Fruit fly (Drosophila melanogaster): ENCODE results near the gene CG6686.

Gene CG6686

dm6 chr2L:11949917-11950316 is 37.9 kb downstream of the CG6686 start (continued):
- no peak for TF ChIP-seq TFAM (GFP tag; optimal IDR thresholded peaks at IDR 0.05)
- no peak for TF ChIP-seq CG15011 (GFP tag; optimal IDR thresholded peaks at IDR 0.05)
- TF ChIP-seq CG32772 (GFP tag; IDR thresholded peaks at IDR 0.05), result 0 out of 2 replicates have a peak, but pooled peaks have one; percentile 27
- TF ChIP-seq mam (GFP tag; optimal IDR thresholded peaks at IDR 0.05), result no peak
- no peak for TF ChIP-seq CG4328 (GFP tag; optimal IDR thresholded peaks at IDR 0.05)
- no peak for TF ChIP-seq gro (GFP tag; optimal IDR thresholded peaks at IDR 0.05)
- TF ChIP-seq Ets65A (GFP tag), result peak; percentile 91
- TF ChIP-seq CG17359 (tag; optimal IDR thresholded peaks at IDR 0.05), result peak; percentile 18
- TF ChIP-seq CG3995 (GFP tag; optimal IDR thresholded peaks at IDR 0.05), result no peak
- no peak for TF ChIP-seq HmgZ (tag; optimal IDR thresholded peaks at IDR 0.05)
- no peak for TF ChIP-seq Lpt (GFP tag; optimal IDR thresholded peaks at IDR 0.05)
- TF ChIP-seq CG14050 (GFP tag; IDR thresholded peaks at IDR 0.05), result no peak
- peak; percentile 29; the same call in 1 of the 2 replicates for TF ChIP-seq ranshi (GFP tag; IDR thresholded peaks at IDR 0.05)
- TF ChIP-seq CG4424 (GFP tag; optimal IDR thresholded peaks at IDR 0.05), result peak; percentile 8
- TF ChIP-seq CHES-1-like (GFP tag; optimal IDR thresholded peaks at IDR 0.05), result no peak
- TF ChIP-seq CG1792 (GFP tag; optimal IDR thresholded peaks at IDR 0.05), result no peak
- TF ChIP-seq hth (optimal IDR thresholded peaks at IDR 0.05), result no peak
- TF ChIP-seq otp (GFP tag; IDR thresholded peaks at IDR 0.05), result peak; percentile 37; the same call in 1 of the 3 replicates
- TF ChIP-seq Neu2 (GFP tag; optimal IDR thresholded peaks at IDR 0.05; ENCODE audit: borderline replicate concordance), result no peak
- TF ChIP-seq scrt (GFP tag; optimal IDR thresholded peaks at IDR 0.05), result no peak
- TF ChIP-seq Dbx (GFP tag; IDR thresholded peaks at IDR 0.05), result 0 out of 3 replicates have a peak, but pooled peaks have one; percentile 43
- peak; percentile 44 for TF ChIP-seq grau (tag; optimal IDR thresholded peaks at IDR 0.05)
- peak; percentile 2 for TF ChIP-seq CG5245 (GFP tag; optimal IDR thresholded peaks at IDR 0.05)
- TF ChIP-seq Sry-β (GFP tag; optimal IDR thresholded peaks at IDR 0.05), result no peak
- TF ChIP-seq cwo (GFP tag; optimal IDR thresholded peaks at IDR 0.05), result no peak
- TF ChIP-seq Gug (GFP tag; IDR thresholded peaks at IDR 0.05), result no peak
- no peak for TF ChIP-seq CG6683 (GFP tag; optimal IDR thresholded peaks at IDR 0.05)
- peak; percentile 6 for TF ChIP-seq Max (GFP tag; optimal IDR thresholded peaks at IDR 0.05)
- TF ChIP-seq CG10462 (GFP tag; optimal IDR thresholded peaks at IDR 0.05), result no peak
- TF ChIP-seq kay (GFP tag; optimal IDR thresholded peaks at IDR 0.05), result no peak
- TF ChIP-seq vvl (GFP tag; IDR thresholded peaks at IDR 0.05), result peak; percentile 57; the same call in 1 of the 2 replicates
- TF ChIP-seq ato (GFP tag; IDR thresholded peaks at IDR 0.05; ENCODE audit: partially characterized antibody), result no peak
- TF ChIP-seq CG2889 (GFP tag; IDR thresholded peaks at IDR 0.05), result no peak
- TF ChIP-seq usp (GFP tag; optimal IDR thresholded peaks at IDR 0.05), result no peak
- no peak for TF ChIP-seq CG6791 (GFP tag; IDR thresholded peaks at IDR 0.05; ENCODE audit: partially characterized antibody)
- TF ChIP-seq CG6689 (GFP tag; IDR thresholded peaks at IDR 0.05), result peak; percentile 56
- TF ChIP-seq Awh (GFP tag; IDR thresholded peaks at IDR 0.05), result no peak; the same call in 1 of the 2 replicates
- TF ChIP-seq CG1529 (GFP tag; optimal IDR thresholded peaks at IDR 0.05), result peak; percentile 36
- TF ChIP-seq nau (GFP tag; optimal IDR thresholded peaks at IDR 0.05), result no peak
- no peak for TF ChIP-seq CG13624 (GFP tag; optimal IDR thresholded peaks at IDR 0.05)
- TF ChIP-seq Scr (GFP tag; IDR thresholded peaks at IDR 0.05; ENCODE audit: partially characterized antibody), result no peak
- TF ChIP-seq MTF-1 (GFP tag; optimal IDR thresholded peaks at IDR 0.05; ENCODE audit: borderline replicate concordance), result no peak
- no peak for TF ChIP-seq zf30C (GFP tag; optimal IDR thresholded peaks at IDR 0.05)
- TF ChIP-seq CG18262 (tag; optimal IDR thresholded peaks at IDR 0.05), result peak; percentile 32
- TF ChIP-seq zen2 (GFP tag; IDR thresholded peaks at IDR 0.05; ENCODE audit: partially characterized antibody), result no peak
- no peak for TF ChIP-seq CG18619 (GFP tag; optimal IDR thresholded peaks at IDR 0.05)
- no peak for TF ChIP-seq CG6254 (GFP tag; optimal IDR thresholded peaks at IDR 0.05)
- TF ChIP-seq onecut (GFP tag; IDR thresholded peaks at IDR 0.05), result peak; percentile 43; the same call in 1 of the 2 replicates
- no peak for TF ChIP-seq MBD-R2 (GFP tag; IDR thresholded peaks at IDR 0.05)
- peak; percentile 55 for TF ChIP-seq Ptx1 (GFP tag; IDR thresholded peaks at IDR 0.05)
- TF ChIP-seq bcd (GFP tag; optimal IDR thresholded peaks at IDR 0.05), result no peak
- 0 out of 3 replicates have a peak, but pooled peaks have one; percentile 35 for TF ChIP-seq CG11695 (GFP tag; IDR thresholded peaks at IDR 0.05)

Data from whole organism, embryonic.